Worm (Caenorhabditis elegans) whole organism, late embryonic: Measurements from ENCODE around the gene nhr-288.

Experiments
- C08G9.2 ChIP-seq: sonication (generic microtip); optimal IDR thresholded peaks from 2 replicates; lab custom pipeline; 2016; ENCODE audit warnings: mild to moderate bottlenecking, missing genetic modification characterization, moderate library complexity, missing compliant biosample characterization
- ama-1 ChIP-seq: fragments of 150-350 bp; optimal IDR thresholded peaks from 2 replicates; lab custom pipeline; 2014
- ceh-31 ChIP-seq: sonication (generic microtip); optimal IDR thresholded peaks from 2 replicates; lab custom pipeline; 2016; ENCODE audit warnings: missing genetic modification characterization, missing compliant biosample characterization
- lin-11 ChIP-seq: fragments of 200-800 bp; sonication (Bioruptor generic); optimal IDR thresholded peaks from 2 replicates; lab custom pipeline; 2018; ENCODE audit warnings: mild to moderate bottlenecking, missing genetic modification characterization, missing compliant biosample characterization
- nhr-11 ChIP-seq: fragments of 150-350 bp; optimal IDR thresholded peaks from 2 replicates; lab custom pipeline; 2014; ENCODE audit warnings: missing biosample characterization, missing genetic modification characterization
- unc-55 ChIP-seq: sonication (generic microtip); optimal IDR thresholded peaks from 2 replicates; lab custom pipeline; 2017; ENCODE audit warnings: missing biosample characterization, missing genetic modification reagents, missing genetic modification characterization
- ztf-16 ChIP-seq: sonication (generic microtip); optimal IDR thresholded peaks from 2 replicates; lab custom pipeline; 2017; ENCODE audit warnings: missing genetic modification characterization, missing compliant biosample characterization

DNA sequence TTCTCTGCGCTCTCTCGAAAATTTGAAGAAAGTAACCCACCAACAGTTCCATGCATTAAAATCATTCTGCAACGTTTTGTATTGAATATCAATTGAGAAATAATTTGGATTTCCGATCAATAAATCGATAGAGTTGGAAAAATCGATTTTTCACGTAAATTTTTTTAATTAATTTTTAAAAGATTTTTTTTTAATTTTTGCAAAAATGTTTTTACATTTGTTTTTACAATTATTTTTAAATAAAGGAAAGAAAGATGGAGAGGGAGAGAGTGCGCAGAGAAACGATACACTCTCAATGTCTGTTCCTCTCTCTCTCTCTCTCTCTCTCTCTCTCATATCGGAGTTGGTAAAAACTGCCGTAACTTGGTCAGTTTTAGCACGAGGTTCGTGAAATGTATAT is 43.1 kb upstream of the nhr-288 start, which contains the start of gene ZK262.19:
- TF ChIP-seq nhr-11 (no peak), C08G9.2 (tag; lab: Kevin White, UChicago) (no peak), ama-1 (lab: Kevin White, UChicago) (no peak), ztf-16 (no peak), unc-55 (no peak), lin-11 (tag; lab: Kevin White, UChicago) (no peak), ceh-31 (tag; lab: Kevin White, UChicago) (no peak)
